Fruit fly (Drosophila melanogaster): ENCODE data around the gene CG31710.

CG31710 gene

dm6 chr2L:9705872-9706317, at the start of gene CG31710:
Gene CG31710, minus strand, starts transcription at chr2L:9705954.
- TF ChIP-seq tj (GFP tag; optimal IDR thresholded peaks at IDR 0.05) (peak; percentile 1), Mnt (GFP tag; optimal IDR thresholded peaks at IDR 0.05) (peak; percentile 87), cic (GFP tag; optimal IDR thresholded peaks at IDR 0.05) (peak; percentile 24), Clk (GFP tag; optimal IDR thresholded peaks at IDR 0.05) (no peak)

dm6 chr2L:9754817-9755216, 49.1 kb upstream of the CG31710 start:
- no peak for TF ChIP-seq cnc (optimal IDR thresholded peaks at IDR 0.05)
- TF ChIP-seq CG7045 (GFP tag; optimal IDR thresholded peaks at IDR 0.05), result peak; percentile 63
- TF ChIP-seq cic (GFP tag; optimal IDR thresholded peaks at IDR 0.05), result no peak
- no peak for TF ChIP-seq CG14711 (tag; optimal IDR thresholded peaks at IDR 0.05)
- TF ChIP-seq CG1620 (GFP tag; optimal IDR thresholded peaks at IDR 0.05), result no peak
- TF ChIP-seq Crg-1 (GFP tag; optimal IDR thresholded peaks at IDR 0.05), result no peak
- TF ChIP-seq CG5204 (GFP tag; optimal IDR thresholded peaks at IDR 0.05), result peak; percentile 56
- TF ChIP-seq CG12768 (GFP tag; optimal IDR thresholded peaks at IDR 0.05), result peak; percentile 50
- peak; percentile 32 for TF ChIP-seq Hr96 (GFP tag; optimal IDR thresholded peaks at IDR 0.05)
- TF ChIP-seq toe (GFP tag; optimal IDR thresholded peaks at IDR 0.05), result no peak

DNA sequence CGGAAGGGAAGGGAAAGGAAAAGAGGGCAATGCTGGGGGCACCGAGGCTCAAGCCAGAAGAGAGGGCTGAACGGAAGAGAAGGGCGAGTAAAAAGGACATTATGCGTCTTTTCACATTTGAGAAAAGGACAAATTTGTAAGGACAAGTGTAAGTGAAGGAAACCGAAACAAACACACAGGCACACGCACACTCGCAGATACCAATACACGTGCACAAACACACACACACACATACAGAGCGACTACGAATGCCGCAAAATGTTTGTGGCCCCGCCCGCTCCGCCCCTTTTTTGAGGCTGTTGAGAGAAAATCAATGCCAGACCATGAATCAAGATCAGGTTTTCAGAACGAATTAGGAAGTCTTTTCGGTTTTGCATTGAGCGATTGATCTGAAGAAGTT, 47.6 kb upstream of the CG31710 start:
- TF ChIP-seq ovo (GFP tag; optimal IDR thresholded peaks at IDR 0.05) (no peak), CG1620 (GFP tag; optimal IDR thresholded peaks at IDR 0.05) (no peak), tj (GFP tag; optimal IDR thresholded peaks at IDR 0.05) (no peak), CG33017 (tag; optimal IDR thresholded peaks at IDR 0.05) (no peak), Clk (GFP tag; optimal IDR thresholded peaks at IDR 0.05) (no peak), cic (GFP tag; optimal IDR thresholded peaks at IDR 0.05) (no peak), kay (GFP tag; ENCODE audit: borderline replicate concordance) (no peak), CG7101 (tag; optimal IDR thresholded peaks at IDR 0.05) (no peak), CG11617 (GFP tag; optimal IDR thresholded peaks at IDR 0.05) (no peak), Crg-1 (GFP tag; optimal IDR thresholded peaks at IDR 0.05) (no peak), toe (GFP tag; optimal IDR thresholded peaks at IDR 0.05) (no peak), bab1 (GFP tag; optimal IDR thresholded peaks at IDR 0.05) (no peak), cnc (optimal IDR thresholded peaks at IDR 0.05) (no peak), CG7045 (GFP tag; optimal IDR thresholded peaks at IDR 0.05) (no peak), pad (GFP tag; optimal IDR thresholded peaks at IDR 0.05) (no peak), Mnt (GFP tag; optimal IDR thresholded peaks at IDR 0.05) (no peak), Hr96 (GFP tag; optimal IDR thresholded peaks at IDR 0.05) (no peak), CG14711 (tag; optimal IDR thresholded peaks at IDR 0.05) (no peak)

dm6 chr2L:9749745-9750144, 44.0 kb upstream of the CG31710 start, which contains the start of gene Cyp4e3:
Gene Cyp4e3, minus strand, starts transcription at chr2L:9750071.
- no peak for TF ChIP-seq Hr96 (GFP tag; optimal IDR thresholded peaks at IDR 0.05)
- no peak for TF ChIP-seq kay (GFP tag; ENCODE audit: borderline replicate concordance)
- no peak for TF ChIP-seq CG5204 (GFP tag; optimal IDR thresholded peaks at IDR 0.05)

DNA sequence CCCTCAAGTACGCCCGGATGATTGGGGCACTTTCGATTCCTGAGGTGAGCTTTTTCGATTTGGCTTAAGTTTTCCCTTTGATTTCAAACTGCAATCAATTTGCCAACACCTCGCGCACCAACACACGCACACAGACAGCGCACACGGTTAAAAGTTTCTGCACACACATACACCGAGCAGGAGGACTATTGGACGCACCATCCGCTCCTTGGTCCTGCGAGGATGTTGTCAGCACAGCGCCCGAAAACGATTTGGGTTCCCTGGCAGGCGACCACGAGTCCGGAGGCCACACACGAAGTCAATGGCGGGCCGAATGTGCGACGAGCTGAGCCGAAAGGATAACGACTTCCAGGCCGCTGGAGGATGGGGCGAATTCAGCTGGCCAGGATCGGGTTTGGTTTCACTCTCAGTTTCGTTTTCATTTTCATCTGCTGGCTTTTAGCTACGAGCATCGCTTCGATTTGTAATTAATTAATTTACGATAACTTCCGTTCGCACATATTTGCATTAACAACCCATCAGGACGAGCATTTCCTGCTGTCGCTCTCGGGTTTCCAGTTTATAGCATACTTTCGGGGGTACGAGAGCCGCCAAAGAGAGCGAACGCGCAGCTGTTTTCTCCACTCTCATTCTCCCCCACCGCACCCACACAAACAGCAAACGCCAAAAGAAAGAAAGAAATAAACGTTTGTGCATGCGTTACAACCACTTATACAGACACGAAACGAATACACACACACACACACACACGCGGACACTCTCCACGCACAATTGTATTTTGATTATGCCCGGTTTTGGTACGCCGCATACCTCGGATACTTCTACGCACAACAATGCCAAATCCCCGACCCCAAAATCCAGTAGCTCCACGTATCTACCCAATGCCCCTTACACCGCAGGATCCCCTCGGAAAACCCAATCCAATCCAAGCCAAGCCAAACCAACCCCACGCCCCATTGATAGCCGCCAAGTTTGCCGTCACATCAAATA, 40.8 kb upstream of the CG31710 start, which contains the start of gene Nckx30C:
Gene Nckx30C (minus strand): TSS at position 260 of the 990 bp plus-strand sequence.
- no peak for TF ChIP-seq Crg-1 (GFP tag; optimal IDR thresholded peaks at IDR 0.05)
- no peak for TF ChIP-seq CG33017 (tag; optimal IDR thresholded peaks at IDR 0.05)
- no peak for TF ChIP-seq CG7101 (tag; optimal IDR thresholded peaks at IDR 0.05)
- TF ChIP-seq CG12768 (GFP tag; optimal IDR thresholded peaks at IDR 0.05), result no peak
- no peak for TF ChIP-seq CG14711 (tag; optimal IDR thresholded peaks at IDR 0.05)
- no peak for TF ChIP-seq kay (GFP tag; ENCODE audit: borderline replicate concordance)
- no peak for TF ChIP-seq CG5204 (GFP tag; optimal IDR thresholded peaks at IDR 0.05)
- no peak for TF ChIP-seq Hr96 (GFP tag; optimal IDR thresholded peaks at IDR 0.05)
- no peak for TF ChIP-seq toe (GFP tag; optimal IDR thresholded peaks at IDR 0.05)
- no peak for TF ChIP-seq CG7045 (GFP tag; optimal IDR thresholded peaks at IDR 0.05)
- no peak for TF ChIP-seq Mnt (GFP tag; optimal IDR thresholded peaks at IDR 0.05)

- TF ChIP-seq CG14711 (tag; optimal IDR thresholded peaks at IDR 0.05) (no peak), toe (GFP tag; optimal IDR thresholded peaks at IDR 0.05) (no peak), ovo (GFP tag; optimal IDR thresholded peaks at IDR 0.05) (no peak), CG7045 (GFP tag; optimal IDR thresholded peaks at IDR 0.05) (no peak), kay (GFP tag; ENCODE audit: borderline replicate concordance) (no peak), CG12768 (GFP tag; optimal IDR thresholded peaks at IDR 0.05) (no peak), cic (GFP tag; optimal IDR thresholded peaks at IDR 0.05) (no peak), CG1620 (GFP tag; optimal IDR thresholded peaks at IDR 0.05) (no peak), CG11617 (GFP tag; optimal IDR thresholded peaks at IDR 0.05) (no peak), CG7101 (tag; optimal IDR thresholded peaks at IDR 0.05) (no peak), tj (GFP tag; optimal IDR thresholded peaks at IDR 0.05) (no peak), Mnt (GFP tag; optimal IDR thresholded peaks at IDR 0.05) (no peak), Hr96 (GFP tag; optimal IDR thresholded peaks at IDR 0.05) (no peak), CG5204 (GFP tag; optimal IDR thresholded peaks at IDR 0.05) (no peak), pad (GFP tag; optimal IDR thresholded peaks at IDR 0.05) (no peak), Crg-1 (GFP tag; optimal IDR thresholded peaks at IDR 0.05) (no peak), Clk (GFP tag; optimal IDR thresholded peaks at IDR 0.05) (no peak), bab1 (GFP tag; optimal IDR thresholded peaks at IDR 0.05) (no peak), cnc (optimal IDR thresholded peaks at IDR 0.05) (no peak), CG33017 (tag; optimal IDR thresholded peaks at IDR 0.05) (no peak)
These were observed 38.9 kb upstream of the CG31710 start for dm6 chr2L:9744634-9745033.

Data from whole organism, adult.